Fruit fly (Drosophila melanogaster) whole organism, prepupa: ENCODE data around the gene tral.

Experiments used
- CG11294 ChIP-seq: fragments of 200-800 bp; sonication (Bioruptor generic); IDR thresholded peaks from 2 replicates; pipeline ENCODE4 v1.3.6; 2022; ENCODE audit warnings: missing biosample characterization, missing genetic modification characterization
- CG11762 ChIP-seq: fragments of 200-800 bp; sonication (Bioruptor generic); optimal IDR thresholded peaks from 3 replicates; lab custom pipeline; 2016; ENCODE audit warnings: missing biosample characterization, missing genetic modification characterization; ENCODE audit not compliant: insufficient read depth
- CG15336 ChIP-seq: fragments of 200-800 bp; sonication (Bioruptor generic); IDR thresholded peaks from 2 replicates; pipeline ENCODE4 v1.3.6; 2022; ENCODE audit warnings: missing biosample characterization, missing genetic modification characterization
- CG16779 ChIP-seq: fragments of 200-800 bp; sonication (Bioruptor generic); optimal IDR thresholded peaks from 3 replicates; lab custom pipeline; 2017; ENCODE audit warnings: missing biosample characterization, mild to moderate bottlenecking, missing genetic modification characterization
- CG34406 ChIP-seq: fragments of 200-800 bp; sonication (Bioruptor generic); optimal IDR thresholded peaks from 3 replicates; lab custom pipeline; 2016; ENCODE audit warnings: missing biosample characterization, missing genetic modification characterization
- CG7368 ChIP-seq: fragments of 200-800 bp; sonication (Bioruptor generic); optimal IDR thresholded peaks from 3 replicates; lab custom pipeline; 2016; ENCODE audit warnings: missing biosample characterization, missing genetic modification characterization
- CG8319 ChIP-seq: fragments of 200-800 bp; sonication (Bioruptor generic); optimal IDR thresholded peaks from 3 replicates; lab custom pipeline; 2016; ENCODE audit warnings: missing biosample characterization, missing genetic modification characterization
- CG8632 ChIP-seq: fragments of 200-800 bp; sonication (Bioruptor generic); optimal IDR thresholded peaks from 3 replicates; lab custom pipeline; 2016; ENCODE audit warnings: missing biosample characterization, missing genetic modification characterization
- Met ChIP-seq: fragments of 200-800 bp; sonication (Bioruptor generic); optimal IDR thresholded peaks from 3 replicates; lab custom pipeline; 2016; ENCODE audit warnings: missing biosample characterization, missing genetic modification characterization
- cyc ChIP-seq: fragments of 200-800 bp; sonication (Bioruptor generic); optimal IDR thresholded peaks from 3 replicates; lab custom pipeline; 2016; ENCODE audit warnings: missing biosample characterization, missing genetic modification characterization

DNA sequence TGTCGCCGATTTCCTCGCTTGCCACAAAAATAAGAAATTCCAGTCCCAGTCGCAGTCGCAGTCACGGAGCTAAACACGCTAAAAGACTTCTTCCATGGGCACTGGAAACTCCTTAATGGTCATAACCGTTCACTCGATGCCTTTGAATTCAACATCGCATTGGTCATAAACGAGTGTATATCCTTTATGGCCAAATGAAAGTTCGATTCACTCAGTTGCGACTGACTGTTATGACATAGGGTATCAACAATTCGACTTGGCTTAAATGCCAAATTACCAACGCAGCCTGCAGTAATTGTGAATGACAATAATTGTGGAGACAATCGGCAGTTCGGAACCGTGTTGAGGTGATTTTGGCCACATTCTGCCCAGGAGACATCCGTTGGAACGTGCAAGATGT lies 44.4 kb downstream of the tral start:
- TF ChIP-seq CG8319 (GFP tag; lab: Kevin White, UChicago): no peak
- no peak for TF ChIP-seq CG11762 (GFP tag; lab: Kevin White, UChicago)
- TF ChIP-seq cyc (GFP tag; lab: Kevin White, UChicago): no peak
- no peak for TF ChIP-seq CG11294 (GFP tag; lab: Robert Waterston, UW)
- TF ChIP-seq CG8632: no peak
- TF ChIP-seq CG34406 (GFP tag; lab: Kevin White, UChicago): no peak
- TF ChIP-seq CG7368: no peak
- TF ChIP-seq CG15336 (GFP tag; lab: Robert Waterston, UW): no peak
- TF ChIP-seq Met (GFP tag; lab: Kevin White, UChicago): peak; percentile 39
- no peak for TF ChIP-seq CG16779 (tag; lab: Kevin White, UChicago)
